Worm (Caenorhabditis elegans): ENCODE data around the gene asp-19.

Gene asp-19

ce11 chrV:18731579-18732041, 2.4 kb upstream of the asp-19 start, which contains the start of the genes asp-18 and scl-19:
asp-18 (minus strand) TSS chrV:18731679.
scl-19 (plus strand) TSS chrV:18731991.
- TF ChIP-seq unc-3 (GFP tag; conservative IDR thresholded peaks at IDR 0.05) (no peak), unc-3 (tag; optimal IDR thresholded peaks at IDR 0.05) (no peak), ceh-14 (tag; optimal IDR thresholded peaks at IDR 0.05) (no peak), pha-4 (tag; optimal IDR thresholded peaks at IDR 0.05) (no peak), nhr-11 (tag; optimal IDR thresholded peaks at IDR 0.05) (no peak), C38D4.7 (GFP tag; optimal IDR thresholded peaks at IDR 0.05) (no peak), ceh-9 (tag; optimal IDR thresholded peaks at IDR 0.05) (no peak), ama-1 (optimal IDR thresholded peaks at IDR 0.05) (no peak), ceh-24 (tag; optimal IDR thresholded peaks at IDR 0.05) (no peak), mec-3 (tag; optimal IDR thresholded peaks at IDR 0.05; ENCODE audit: borderline replicate concordance) (no peak)

ce11 chrV:18725858-18726257, 3.3 kb downstream of the asp-19 start:
- TF ChIP-seq zip-5 (tag; optimal IDR thresholded peaks at IDR 0.05): no peak
- TF ChIP-seq ceh-9 (tag; optimal IDR thresholded peaks at IDR 0.05): no peak
- no peak for TF ChIP-seq fkh-6 (tag; optimal IDR thresholded peaks at IDR 0.05)
- TF ChIP-seq unc-42 (tag; optimal IDR thresholded peaks at IDR 0.05): peak; percentile 72

DNA sequence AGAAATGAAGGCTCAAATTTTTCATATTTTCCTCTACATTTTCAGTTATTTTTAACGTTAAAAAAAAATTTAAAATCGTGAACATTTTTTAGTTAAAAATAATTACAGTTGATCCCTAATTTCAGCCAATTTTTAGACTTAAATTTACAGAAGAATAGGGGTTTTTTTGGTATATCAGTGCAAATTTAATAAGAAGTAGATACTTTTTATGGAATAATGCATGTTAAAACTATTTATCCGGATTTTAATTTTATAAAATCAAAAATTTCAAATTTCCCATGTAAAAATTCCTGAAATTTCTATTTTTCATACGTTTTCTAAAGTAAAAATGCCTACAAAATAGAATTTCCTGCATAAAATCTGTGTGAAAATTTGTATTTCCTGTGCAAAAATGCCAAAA, 5.1 kb downstream of the asp-19 start:
- no peak for TF ChIP-seq fkh-6 (tag; optimal IDR thresholded peaks at IDR 0.05)

ce11 chrV:18723604-18724003, 5.6 kb downstream of the asp-19 start:
- TF ChIP-seq npax-4 (tag; optimal IDR thresholded peaks at IDR 0.05) (no peak), ceh-31 (tag; optimal IDR thresholded peaks at IDR 0.05) (peak; percentile 97), fkh-10 (GFP tag; optimal IDR thresholded peaks at IDR 0.05) (no peak), nfya-1 (tag; optimal IDR thresholded peaks at IDR 0.05) (peak; percentile 97), pax-1 (tag; optimal IDR thresholded peaks at IDR 0.05) (peak; percentile 70), eyg-1 (tag; optimal IDR thresholded peaks at IDR 0.05) (no peak), C08G9.2 (tag; optimal IDR thresholded peaks at IDR 0.05) (peak; percentile 49), syd-9 (tag; optimal IDR thresholded peaks at IDR 0.05) (peak; percentile 29), pha-4 (tag; optimal IDR thresholded peaks at IDR 0.05) (no peak), hlh-15 (tag; optimal IDR thresholded peaks at IDR 0.05) (no peak), gmeb-2 (tag; optimal IDR thresholded peaks at IDR 0.05) (no peak), ceh-9 (tag; optimal IDR thresholded peaks at IDR 0.05) (no peak), ceh-24 (tag; optimal IDR thresholded peaks at IDR 0.05) (no peak), dve-1 (tag; optimal IDR thresholded peaks at IDR 0.05) (peak; percentile 52), nhr-11 (tag; optimal IDR thresholded peaks at IDR 0.05) (no peak), dmd-4 (tag; optimal IDR thresholded peaks at IDR 0.05; ENCODE audit: borderline replicate concordance) (peak; percentile 35), rnt-1 (tag; optimal IDR thresholded peaks at IDR 0.05) (peak; percentile 21), sox-4 (tag; optimal IDR thresholded peaks at IDR 0.05) (no peak), ceh-48 (tag; optimal IDR thresholded peaks at IDR 0.05) (peak; percentile 90), ets-4 (tag; optimal IDR thresholded peaks at IDR 0.05) (peak; percentile 62), unc-42 (tag; optimal IDR thresholded peaks at IDR 0.05) (peak; percentile 85), madf-2 (tag; optimal IDR thresholded peaks at IDR 0.05) (no peak), ztf-16 (tag; optimal IDR thresholded peaks at IDR 0.05) (peak; percentile 26), ceh-30 (tag; optimal IDR thresholded peaks at IDR 0.05) (peak; percentile 92), elt-4 (tag; optimal IDR thresholded peaks at IDR 0.05) (no peak), ttx-3 (tag; optimal IDR thresholded peaks at IDR 0.05) (no peak), hlh-13 (GFP tag; optimal IDR thresholded peaks at IDR 0.05) (no peak), ceh-18 (tag; optimal IDR thresholded peaks at IDR 0.05) (peak; percentile 31), ahr-1 (tag; optimal IDR thresholded peaks at IDR 0.05) (no peak), ceh-14 (tag; optimal IDR thresholded peaks at IDR 0.05) (peak; percentile 76), T23F11.4 (GFP tag; optimal IDR thresholded peaks at IDR 0.05) (no peak), F13H6.1 (tag; optimal IDR thresholded peaks at IDR 0.05) (peak; percentile 58), tbx-7 (tag; optimal IDR thresholded peaks at IDR 0.05) (no peak), hlh-6 (tag; optimal IDR thresholded peaks at IDR 0.05) (no peak), pha-2 (tag; optimal IDR thresholded peaks at IDR 0.05) (peak; percentile 59), ceh-34 (tag; optimal IDR thresholded peaks at IDR 0.05) (peak; percentile 50), pag-3 (tag; optimal IDR thresholded peaks at IDR 0.05; ENCODE audit: borderline replicate concordance) (no peak), sox-2 (GFP tag; IDR thresholded peaks at IDR 0.05) (no peak; the same call in 1 of the 2 replicates), Y22D7AL.16 (tag; optimal IDR thresholded peaks at IDR 0.05) (no peak), pqm-1 (tag; optimal IDR thresholded peaks at IDR 0.05) (peak; percentile 65)
